Worm (Caenorhabditis elegans) whole organism, midembryonic: Measurements from ENCODE around the gene btf-1.

ENCODE experiments used
- cog-1 ChIP-seq: sonication (generic microtip); optimal IDR thresholded peaks from 2 replicates; lab custom pipeline; 2016; ENCODE audit warnings: missing genetic modification characterization, missing compliant biosample characterization
- flt-1 ChIP-seq: fragments of 200-800 bp; sonication (Bioruptor generic); IDR thresholded peaks from 2 replicates; pipeline ENCODE4 v1.3.6; 2022; ENCODE audit warnings: missing genetic modification characterization, missing compliant biosample characterization
- med-1 ChIP-seq: sonication (generic microtip); optimal IDR thresholded peaks from 2 replicates; lab custom pipeline; 2017; ENCODE audit warnings: missing genetic modification characterization, mild to moderate bottlenecking, missing compliant biosample characterization, antibody characterized with exemption, missing genetic modification reagents; ENCODE audit not compliant: insufficient read depth

DNA sequence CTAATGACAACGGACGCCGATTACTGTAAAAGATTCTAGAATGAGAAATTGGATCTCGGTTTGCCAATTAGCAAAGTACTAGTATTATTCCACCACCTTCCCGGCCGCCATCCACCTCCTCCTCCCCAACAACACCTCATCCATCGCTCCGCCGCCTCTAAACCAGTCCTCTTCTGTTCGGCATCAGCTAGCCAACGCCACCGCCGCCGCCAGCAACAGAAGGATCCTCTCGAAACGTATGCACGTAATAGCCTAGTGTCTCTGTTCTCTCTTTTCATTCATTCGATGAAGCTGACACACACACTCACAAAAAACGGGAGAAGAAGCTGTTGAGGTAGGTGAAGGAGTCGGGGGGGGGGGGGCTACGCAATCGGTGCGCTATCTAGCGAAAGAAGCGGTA lies 29.3 kb upstream of the btf-1 start:
- TF ChIP-seq flt-1 (GFP tag; lab: Robert Waterston, UW) (no peak), cog-1 (no peak), med-1 (GFP tag; lab: Kevin White, UChicago) (no peak)
